Worm (Caenorhabditis elegans): ENCODE results near the gene T28F3.8.

- TF ChIP-seq klf-2 (GFP tag; conservative IDR thresholded peaks at IDR 0.05) (no peak), tab-1 (GFP tag; IDR thresholded peaks at IDR 0.05) (no peak), ref-1 (GFP tag; conservative IDR thresholded peaks at IDR 0.05) (no peak)
These were observed 43.4 kb downstream of the T28F3.8 start for ce11 chrIV:17263714-17264113.

Data from whole organism, midembryonic.